Worm (Caenorhabditis elegans) whole organism, L4 larva: ENCODE data around the gene Y50E8A.6.

Experiments used
- Y105C5A.15 ChIP-seq: fragments of 200-800 bp; sonication (Bioruptor generic); IDR thresholded peaks from 2 replicates; pipeline ENCODE4 v1.3.6; 2022; ENCODE audit warnings: missing genetic modification characterization, missing compliant biosample characterization
- Y48G9A.11 ChIP-seq: fragments of 200-800 bp; sonication (Bioruptor generic); IDR thresholded peaks from 2 replicates; pipeline ENCODE4 v1.3.6; 2022; ENCODE audit warnings: missing genetic modification reagents, missing genetic modification characterization, missing compliant biosample characterization
- Y75B8A.6 ChIP-seq: fragments of 200-800 bp; sonication (Bioruptor generic); IDR thresholded peaks from 2 replicates; pipeline ENCODE4 v1.3.6; 2022; ENCODE audit warnings: missing genetic modification reagents, missing genetic modification characterization, missing compliant biosample characterization
- aha-1 ChIP-seq: fragments of 150-350 bp; peaks from one replicate; lab custom pipeline; 2014; ENCODE audit warnings: missing biosample characterization, missing genetic modification characterization
- ama-1 ChIP-seq: fragments of 150-350 bp; optimal IDR thresholded peaks from 2 replicates; lab custom pipeline; 2014; ENCODE audit warnings: inconsistent platforms, mixed read lengths
- ceh-20 ChIP-seq: fragments of 200-800 bp; sonication (Bioruptor generic); IDR thresholded peaks from 2 replicates; pipeline ENCODE4 v1.3.6; 2022; ENCODE audit warnings: missing genetic modification reagents, missing genetic modification characterization, missing compliant biosample characterization
- ceh-28 ChIP-seq: fragments of 150-350 bp; optimal IDR thresholded peaks from 2 replicates; lab custom pipeline; 2014; ENCODE audit warnings: missing biosample characterization, missing genetic modification reagents, missing genetic modification characterization
- ceh-44 ChIP-seq: fragments of 200-800 bp; sonication (Bioruptor generic); IDR thresholded peaks from 2 replicates; pipeline ENCODE4 v1.3.6; 2022; ENCODE audit warnings: missing genetic modification reagents, missing genetic modification characterization, missing compliant biosample characterization
- cey-2 ChIP-seq: sonication (generic microtip); optimal IDR thresholded peaks from 3 replicates; lab custom pipeline; 2017; ENCODE audit warnings: missing genetic modification characterization, mild to moderate bottlenecking, missing compliant biosample characterization, antibody characterized with exemption, borderline replicate concordance; ENCODE audit not compliant: insufficient read depth
- ctbp-1 ChIP-seq: fragments of 200-800 bp; sonication (Bioruptor generic); IDR thresholded peaks from 2 replicates; pipeline ENCODE4 v1.3.6; 2022; ENCODE audit warnings: missing genetic modification reagents, missing genetic modification characterization, missing compliant biosample characterization
- daf-19 ChIP-seq: fragments of 200-800 bp; sonication (Bioruptor generic); conservative IDR thresholded peaks from 2 replicates; pipeline ENCODE4 v1.3.6; 2022; ENCODE audit warnings: missing genetic modification characterization, missing compliant biosample characterization
- dve-1 ChIP-seq: sonication (generic microtip); optimal IDR thresholded peaks from 2 replicates; lab custom pipeline; 2017; ENCODE audit warnings: antibody characterized with exemption, mild to moderate bottlenecking, missing genetic modification characterization, missing compliant biosample characterization; ENCODE audit not compliant: insufficient read depth
- egl-43 ChIP-seq: fragments of 200-800 bp; sonication (Bioruptor generic); IDR thresholded peaks from 2 replicates; pipeline ENCODE4 v1.3.6; 2022; ENCODE audit warnings: missing genetic modification reagents, missing genetic modification characterization, missing compliant biosample characterization
- gei-8 ChIP-seq: fragments of 200-800 bp; sonication (Bioruptor generic); optimal IDR thresholded peaks from 2 replicates; lab custom pipeline; 2018; ENCODE audit warnings: mild to moderate bottlenecking, missing genetic modification characterization, missing compliant biosample characterization
- lin-1 ChIP-seq: fragments of 200-800 bp; sonication (Bioruptor generic); IDR thresholded peaks from 2 replicates; pipeline ENCODE4 v1.3.6; 2022; ENCODE audit warnings: missing genetic modification reagents, missing genetic modification characterization, missing compliant biosample characterization
- lin-29 ChIP-seq: fragments of 200-800 bp; sonication (Bioruptor generic); IDR thresholded peaks from 2 replicates; pipeline ENCODE4 v1.3.6; 2022; ENCODE audit warnings: missing genetic modification reagents, missing genetic modification characterization, missing compliant biosample characterization
- madf-9 ChIP-seq: fragments of 200-800 bp; sonication (Bioruptor generic); conservative IDR thresholded peaks from 2 replicates; pipeline ENCODE4 v1.3.6; 2022; ENCODE audit warnings: missing genetic modification reagents, missing genetic modification characterization, missing compliant biosample characterization
- mxl-2 ChIP-seq: fragments of 200-800 bp; sonication (Bioruptor generic); conservative IDR thresholded peaks from 2 replicates; pipeline ENCODE4 v1.3.6; 2022; ENCODE audit warnings: missing genetic modification reagents, missing genetic modification characterization, missing compliant biosample characterization
- mxl-3 ChIP-seq: fragments of 200-800 bp; sonication (Bioruptor generic); optimal IDR thresholded peaks from 2 replicates; lab custom pipeline; 2018; ENCODE audit warnings: mild to moderate bottlenecking, missing genetic modification characterization, missing compliant biosample characterization
- nhr-111 ChIP-seq: fragments of 200-800 bp; sonication (Bioruptor generic); optimal IDR thresholded peaks from 2 replicates; lab custom pipeline; 2018; ENCODE audit warnings: mild to moderate bottlenecking, missing genetic modification characterization, missing compliant biosample characterization
- nhr-237 ChIP-seq: sonication (generic microtip); optimal IDR thresholded peaks from 2 replicates; lab custom pipeline; 2017; ENCODE audit warnings: missing biosample characterization, missing genetic modification characterization
- nhr-28 ChIP-seq: fragments of 150-350 bp; optimal IDR thresholded peaks from 2 replicates; lab custom pipeline; 2014; ENCODE audit warnings: missing biosample characterization, missing genetic modification characterization
- nhr-41 ChIP-seq: fragments of 200-800 bp; sonication (Bioruptor generic); IDR thresholded peaks from 2 replicates; pipeline ENCODE4 v1.3.6; 2022; ENCODE audit warnings: missing genetic modification reagents, missing genetic modification characterization, missing compliant biosample characterization
- nhr-42 ChIP-seq: fragments of 200-800 bp; sonication (Bioruptor generic); IDR thresholded peaks from 2 replicates; pipeline ENCODE4 v1.3.6; 2022; ENCODE audit warnings: missing genetic modification characterization, missing compliant biosample characterization
- nhr-6 ChIP-seq: fragments of 150-350 bp; optimal IDR thresholded peaks from 2 replicates; lab custom pipeline; 2014; ENCODE audit warnings: missing biosample characterization, missing genetic modification characterization
- nhr-77 ChIP-seq: fragments of 150-350 bp; optimal IDR thresholded peaks from 2 replicates; lab custom pipeline; 2014; ENCODE audit warnings: missing biosample characterization, missing genetic modification characterization
- rbr-2 ChIP-seq: sonication (generic microtip); optimal IDR thresholded peaks from 2 replicates; lab custom pipeline; 2016; ENCODE audit warnings: missing genotype, missing genetic modification characterization, missing compliant biosample characterization
- snpc-4 ChIP-seq: fragments of 150-350 bp; optimal IDR thresholded peaks from 2 replicates; lab custom pipeline; 2014; ENCODE audit warnings: missing biosample characterization, missing genetic modification characterization
- tag-97 ChIP-seq: fragments of 200-800 bp; sonication (Bioruptor generic); IDR thresholded peaks from 2 replicates; pipeline ENCODE4 v1.3.6; 2022; ENCODE audit warnings: missing genetic modification characterization, missing compliant biosample characterization
- tra-1 ChIP-seq: fragments of 200-800 bp; sonication (Bioruptor generic); IDR thresholded peaks from 2 replicates; pipeline ENCODE4 v1.3.6; 2022; ENCODE audit warnings: missing genetic modification reagents, missing genetic modification characterization, missing compliant biosample characterization
- zag-1 ChIP-seq: fragments of 150-350 bp; optimal IDR thresholded peaks from 2 replicates; lab custom pipeline; 2014; ENCODE audit warnings: missing biosample characterization, missing genetic modification characterization
- zfp-2 ChIP-seq: sonication (generic microtip); optimal IDR thresholded peaks from 2 replicates; lab custom pipeline; 2016; ENCODE audit warnings: mild to moderate bottlenecking, missing genetic modification characterization, missing compliant biosample characterization
- zfp-3 ChIP-seq: fragments of 200-800 bp; sonication (Bioruptor generic); conservative IDR thresholded peaks from 2 replicates; pipeline ENCODE4 v1.3.6; 2022; ENCODE audit warnings: missing genetic modification reagents, missing genetic modification characterization, missing compliant biosample characterization
- ztf-7 ChIP-seq: fragments of 150-350 bp; optimal IDR thresholded peaks from 2 replicates; lab custom pipeline; 2014; ENCODE audit warnings: missing biosample characterization, missing genetic modification characterization

The Y50E8A.6 gene

DNA sequence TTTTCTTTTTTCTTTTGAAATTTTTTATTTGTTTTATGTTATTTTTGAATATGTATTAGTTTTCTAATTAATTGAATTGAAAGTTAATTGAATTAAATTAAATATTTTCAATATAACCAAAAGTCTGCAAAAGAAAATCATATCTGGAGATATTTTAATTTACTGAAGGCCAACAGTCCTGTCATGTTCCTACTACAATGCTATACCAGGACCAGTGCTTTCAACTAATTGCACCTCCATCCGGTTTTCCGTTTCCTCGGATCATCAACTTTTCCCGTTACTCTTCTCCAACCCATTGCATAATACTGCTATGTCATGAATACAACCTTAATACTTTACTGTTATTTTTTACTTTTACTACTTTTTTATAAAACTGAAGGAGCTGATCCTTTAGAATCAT lies 28.8 kb downstream of the Y50E8A.6 start, which contains the start of gene R08A2.5:
TSS of gene R08A2.5 (plus strand) at position 301 of the 400 bp plus-strand sequence.
- TF ChIP-seq aha-1 (tag; lab: Kevin White, UChicago) (peak; percentile 58), tag-97 (GFP tag; lab: Robert Waterston, UW) (no peak), Y48G9A.11 (GFP tag; lab: Robert Waterston, UW) (no peak), egl-43 (GFP tag; lab: Robert Waterston, UW) (no peak), cey-2 (tag; lab: Kevin White, UChicago) (no peak), rbr-2 (tag; lab: Kevin White, UChicago) (no peak), nhr-237 (tag; lab: Kevin White, UChicago) (no peak), daf-19 (GFP tag; lab: Robert Waterston, UW) (no peak)

DNA sequence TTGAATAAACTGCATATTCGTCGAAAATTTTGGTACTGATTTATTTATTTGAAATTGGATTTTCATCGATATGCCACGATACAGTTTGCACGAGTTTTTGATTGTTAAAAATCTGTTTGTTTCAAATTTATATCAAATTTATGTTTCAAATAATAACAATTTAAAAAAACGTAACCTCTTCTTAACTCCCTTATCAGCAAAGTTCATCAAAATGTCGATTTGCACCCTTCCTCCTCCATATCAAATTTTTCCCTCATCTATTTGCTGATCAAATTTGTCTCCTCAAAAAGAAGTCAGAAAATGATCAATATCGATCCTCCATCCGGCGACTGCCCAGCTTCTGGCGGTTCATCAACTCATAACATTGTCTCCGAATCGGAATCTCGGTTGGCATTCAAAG lies 30.1 kb downstream of the Y50E8A.6 start, which contains the start of gene ssp-33:
TSS of gene ssp-33 (plus strand) at position 301 of the 400 bp plus-strand sequence.
- no peak for TF ChIP-seq mxl-2 (GFP tag; lab: Robert Waterston, UW)
- no peak for TF ChIP-seq nhr-237 (tag; lab: Kevin White, UChicago)
- no peak for TF ChIP-seq gei-8 (GFP tag; lab: Kevin White, UChicago)
- no peak for TF ChIP-seq zfp-2 (tag; lab: Kevin White, UChicago)
- no peak for TF ChIP-seq nhr-6
- TF ChIP-seq ctbp-1, result no peak
- TF ChIP-seq ama-1 (lab: Kevin White, UChicago), result no peak
- TF ChIP-seq zfp-3 (GFP tag; lab: Robert Waterston, UW), result no peak
- no peak for TF ChIP-seq lin-29 (GFP tag; lab: Robert Waterston, UW)
- TF ChIP-seq, all 104 proteins: peak for 0

DNA sequence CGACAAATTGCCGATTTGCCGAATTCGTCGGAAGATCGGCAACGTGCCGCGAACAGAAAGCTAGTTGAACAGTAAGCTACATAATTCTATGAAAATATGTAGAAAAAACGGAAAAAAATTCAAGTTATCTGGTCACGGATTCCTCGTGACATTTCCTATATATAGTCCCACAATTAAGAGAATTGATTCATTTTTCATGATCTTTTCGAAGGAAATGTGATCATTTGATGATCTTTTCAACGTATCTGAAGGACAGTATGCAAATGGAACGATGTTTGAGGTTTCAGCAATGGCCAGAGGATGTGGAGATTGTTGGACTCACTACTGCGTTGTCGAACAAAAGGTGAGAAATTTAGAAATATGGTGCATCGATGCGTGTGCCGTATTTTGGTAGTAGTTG lies 33.2 kb downstream of the Y50E8A.6 start, which contains the start of gene R08A2.9:
TSS of gene R08A2.9 (plus strand) at position 301 of the 400 bp plus-strand sequence.
- TF ChIP-seq Y75B8A.6 (no peak), dve-1 (tag; lab: Kevin White, UChicago) (no peak), Y105C5A.15 (no peak), mxl-3 (GFP tag; lab: Kevin White, UChicago) (no peak), mxl-2 (GFP tag; lab: Robert Waterston, UW) (no peak), lin-1 (no peak), ceh-28 (tag; lab: Kevin White, UChicago) (no peak), ztf-7 (tag; lab: Kevin White, UChicago) (no peak), tra-1 (no peak), lin-29 (GFP tag; lab: Robert Waterston, UW) (no peak), snpc-4 (no peak)

DNA sequence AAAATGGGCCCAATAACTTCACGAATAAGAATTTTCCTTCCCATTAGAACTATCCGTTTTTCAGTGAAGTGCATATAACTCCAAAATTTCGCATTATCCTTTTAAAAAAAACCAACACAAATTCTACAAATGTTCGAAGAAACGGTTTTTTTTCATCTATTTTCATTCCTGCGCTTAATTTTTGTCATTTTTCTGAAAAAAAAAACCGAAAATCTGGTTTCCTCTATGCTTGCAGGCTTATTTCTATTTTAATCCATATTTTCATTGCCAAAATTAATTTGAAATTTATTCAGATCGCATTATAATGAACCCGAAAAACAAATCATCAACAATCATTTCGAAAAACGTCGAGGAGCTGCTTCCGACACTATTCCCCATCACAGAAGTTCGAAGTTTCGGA lies 42.5 kb downstream of the Y50E8A.6 start, which contains the start of gene set-5:
TSS of gene set-5 (plus strand) at position 301 of the 400 bp plus-strand sequence.
- no peak for TF ChIP-seq madf-9 (GFP tag; lab: Robert Waterston, UW)
- TF ChIP-seq egl-43 (GFP tag; lab: Robert Waterston, UW), result no peak
- peak; percentile 26 for TF ChIP-seq aha-1 (tag; lab: Kevin White, UChicago)
- TF ChIP-seq ceh-20, result no peak
- TF ChIP-seq nhr-111 (GFP tag; lab: Kevin White, UChicago), result no peak

DNA sequence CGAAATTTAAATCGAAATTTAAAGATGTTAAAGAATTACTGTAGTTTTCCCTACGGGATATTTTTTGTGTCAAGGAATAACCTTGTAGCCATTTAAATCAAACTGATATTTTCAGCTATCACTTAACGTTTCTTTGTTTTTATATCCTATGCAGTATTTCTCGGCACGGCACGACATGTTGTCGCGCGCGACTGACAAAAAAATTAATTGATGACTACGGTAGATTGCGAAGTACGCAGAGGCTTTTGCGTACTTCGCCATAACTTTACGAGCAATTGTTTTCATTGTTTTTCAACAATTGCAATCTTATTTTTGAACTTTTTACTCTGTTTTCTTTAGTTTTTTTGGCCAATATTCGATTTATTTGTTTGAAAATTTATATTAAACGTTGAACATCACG lies 43.1 kb downstream of the Y50E8A.6 start:
- no peak for TF ChIP-seq nhr-77 (tag; lab: Kevin White, UChicago)
- TF ChIP-seq ztf-7 (tag; lab: Kevin White, UChicago), result no peak
- TF ChIP-seq nhr-42 (GFP tag; lab: Robert Waterston, UW), result no peak
- no peak for TF ChIP-seq nhr-28 (tag; lab: Kevin White, UChicago)
- TF ChIP-seq tra-1, result no peak
- no peak for TF ChIP-seq ceh-44 (GFP tag; lab: Robert Waterston, UW)
- no peak for TF ChIP-seq zag-1 (tag; lab: Kevin White, UChicago)
- no peak for TF ChIP-seq daf-19 (GFP tag; lab: Robert Waterston, UW)
- TF ChIP-seq nhr-41, result no peak
